Fruit fly (Drosophila melanogaster) Kc167 (cell line): Measurements from ENCODE around the gene CG46468.

Experiments used
- Myc ChIP-seq: fragments of >200 bp; optimal IDR thresholded peaks from 2 replicates; lab custom pipeline; 2017; ENCODE audit warnings: missing external identifiers
- Sin3A ChIP-seq: fragments of >200 bp; optimal IDR thresholded peaks from 2 replicates; lab custom pipeline; 2018; ENCODE audit warnings: missing external identifiers
- h ChIP-seq: fragments of >200 bp; optimal IDR thresholded peaks from 3 replicates; lab custom pipeline; 2018; ENCODE audit warnings: missing external identifiers

dm6 chr2L:9520886-9521868, 44.1 kb downstream of the CG46468 start, which contains the start of gene Oatp30B:
- TF ChIP-seq Sin3A (lab: Kevin White, UChicago) (no peak), Myc (lab: Kevin White, UChicago) (no peak), h (no peak)
